Worm (Caenorhabditis elegans) whole organism, L3 larva: Measurements from ENCODE around the gene F09G2.1.

Experiments
- ama-1 ChIP-seq: fragments of 150-350 bp; optimal IDR thresholded peaks from 2 replicates; lab custom pipeline; 2018
- elt-2 ChIP-seq: sonication (generic microtip); optimal IDR thresholded peaks from 2 replicates; lab custom pipeline; 2016; ENCODE audit warnings: missing genetic modification reagents, mild to moderate bottlenecking, missing genetic modification characterization, missing compliant biosample characterization
- unc-39 ChIP-seq: sonication (generic microtip); optimal IDR thresholded peaks from 4 replicates; lab custom pipeline; 2017; ENCODE audit warnings: missing biosample characterization, missing genetic modification characterization
- unc-62 ChIP-seq: fragments of 150-350 bp; sonication (generic microtip); optimal IDR thresholded peaks from 4 replicates; lab custom pipeline; 2014; ENCODE audit warnings: missing biosample characterization, missing genetic modification reagents, missing genetic modification characterization

ce11 chrV:7201353-7201752, 1.3 kb downstream of the F09G2.1 start:
- TF ChIP-seq unc-39 (tag; lab: Kevin White, UChicago) (no peak), ama-1 (no peak), unc-62 (GFP tag; lab: Kevin White, UChicago) (no peak), elt-2 (tag; lab: Kevin White, UChicago) (no peak)
